Fruit fly (Drosophila melanogaster) whole organism, embryonic: Measurements from ENCODE around the gene CG12766.

Experiments
- Aef1 ChIP-seq: fragments of 200-800 bp; sonication (Bioruptor generic); IDR thresholded peaks from 3 replicates; pipeline ENCODE4 v1.3.6; 2022; ENCODE audit warnings: missing biosample characterization, missing genetic modification characterization
- Awh ChIP-seq: fragments of 200-800 bp; sonication (Bioruptor generic); IDR thresholded peaks from 2 replicates; pipeline ENCODE4, ENCODE4 v1.3.6; 2022; ENCODE audit warnings: missing biosample characterization, missing genetic modification characterization
- BtbVII ChIP-seq: fragments of 200-800 bp; sonication (Bioruptor generic); optimal IDR thresholded peaks from 3 replicates; lab custom pipeline; 2017; ENCODE audit warnings: missing biosample characterization, mild to moderate bottlenecking, missing genetic modification characterization
- C15 ChIP-seq: fragments of 200-800 bp; sonication (Bioruptor generic); IDR thresholded peaks from 3 replicates; pipeline ENCODE4 v1.3.6; 2022; ENCODE audit warnings: missing biosample characterization, missing genetic modification characterization
- CG11085 ChIP-seq: fragments of 200-800 bp; sonication (Bioruptor generic); IDR thresholded peaks from 2 replicates; pipeline ENCODE4 v1.3.6; 2022; ENCODE audit warnings: missing biosample characterization, missing genetic modification characterization
- CG11504 ChIP-seq: fragments of 200-800 bp; sonication (Bioruptor generic); optimal IDR thresholded peaks from 3 replicates; lab custom pipeline; 2019; ENCODE audit warnings: missing biosample characterization, mild to moderate bottlenecking, missing genetic modification characterization, moderate library complexity
- CG11723 ChIP-seq: fragments of 200-800 bp; sonication (Bioruptor generic); optimal IDR thresholded peaks from 2 replicates; lab custom pipeline; 2017; ENCODE audit warnings: missing biosample characterization, mild to moderate bottlenecking, missing genetic modification characterization
- CG12104 ChIP-seq: fragments of 200-800 bp; sonication (Bioruptor generic); optimal IDR thresholded peaks from 3 replicates; lab custom pipeline; 2016; ENCODE audit warnings: missing biosample characterization, missing genetic modification characterization
- CG13424 ChIP-seq: fragments of 200-800 bp; sonication (Bioruptor generic); optimal IDR thresholded peaks from 2 replicates; lab custom pipeline; 2019; ENCODE audit warnings: missing biosample characterization, mild to moderate bottlenecking, missing genetic modification characterization, moderate library complexity
- CG13775 ChIP-seq: fragments of 200-800 bp; sonication (Bioruptor generic); optimal IDR thresholded peaks from 3 replicates; lab custom pipeline; 2017; ENCODE audit warnings: missing biosample characterization, mild to moderate bottlenecking, missing genetic modification characterization
- CG14710 ChIP-seq: fragments of 200-800 bp; sonication (Bioruptor generic); optimal IDR thresholded peaks from 3 replicates; lab custom pipeline; 2019; ENCODE audit warnings: missing biosample characterization, mild to moderate bottlenecking, missing genetic modification characterization, moderate library complexity
- CG15269 ChIP-seq: fragments of 200-800 bp; sonication (Bioruptor generic); optimal IDR thresholded peaks from 2 replicates; lab custom pipeline; 2018; ENCODE audit warnings: missing biosample characterization, mild to moderate bottlenecking, missing genetic modification characterization, moderate library complexity
- CG15479 ChIP-seq: fragments of 200-800 bp; sonication (Bioruptor generic); optimal IDR thresholded peaks from 3 replicates; lab custom pipeline; 2019; ENCODE audit warnings: missing biosample characterization, mild to moderate bottlenecking, missing genetic modification characterization, moderate library complexity
- CG18262 ChIP-seq: fragments of 200-800 bp; optimal IDR thresholded peaks from 3 replicates; lab custom pipeline; 2019; ENCODE audit warnings: missing biosample characterization, mild to moderate bottlenecking, missing genetic modification characterization, moderate library complexity
- CG18599 ChIP-seq: fragments of 200-800 bp; sonication (Bioruptor generic); optimal IDR thresholded peaks from 3 replicates; lab custom pipeline; 2017; ENCODE audit warnings: missing biosample characterization, missing genetic modification characterization, mild to moderate bottlenecking, moderate library complexity, missing genetic modification reagents
- CG2678 ChIP-seq: fragments of 200-800 bp; sonication (Bioruptor generic); optimal IDR thresholded peaks from 3 replicates; lab custom pipeline; 2019; ENCODE audit warnings: missing biosample characterization, mild to moderate bottlenecking, missing genetic modification characterization, moderate library complexity
- CG2875 ChIP-seq: fragments of 200-800 bp; sonication (Bioruptor generic); optimal IDR thresholded peaks from 2 replicates; lab custom pipeline; 2017; ENCODE audit warnings: missing biosample characterization, mild to moderate bottlenecking, missing genetic modification characterization, missing genetic modification reagents
- CG30020 ChIP-seq: fragments of 200-800 bp; optimal IDR thresholded peaks from 2 replicates; lab custom pipeline; 2019; ENCODE audit warnings: missing biosample characterization, mild to moderate bottlenecking, missing genetic modification characterization, moderate library complexity
- CG30431 ChIP-seq: fragments of 200-800 bp; sonication (Bioruptor generic); optimal IDR thresholded peaks from 2 replicates; lab custom pipeline; 2017; ENCODE audit warnings: missing biosample characterization, missing genetic modification characterization
- CG3995 ChIP-seq: fragments of 200-800 bp; sonication (Bioruptor generic); optimal IDR thresholded peaks from 3 replicates; lab custom pipeline; 2016; ENCODE audit warnings: missing biosample characterization, missing genetic modification characterization
- CG4404 ChIP-seq: fragments of 200-800 bp; sonication (Bioruptor generic); IDR thresholded peaks from 2 replicates; pipeline ENCODE4 v1.3.6; 2022; ENCODE audit warnings: missing biosample characterization, missing genetic modification characterization
- CG4730 ChIP-seq: fragments of 200-800 bp; sonication (Bioruptor generic); IDR thresholded peaks from 2 replicates; pipeline ENCODE4 v1.3.6; 2022; ENCODE audit warnings: missing biosample characterization, missing genetic modification characterization
- CG6175 ChIP-seq: fragments of 200-800 bp; sonication (Bioruptor generic); IDR thresholded peaks from 3 replicates; pipeline ENCODE4 v1.3.6; 2022; ENCODE audit warnings: missing biosample characterization, missing genetic modification characterization
- CG6813 ChIP-seq: fragments of 200-800 bp; sonication (Bioruptor generic); optimal IDR thresholded peaks from 2 replicates; lab custom pipeline; 2017; ENCODE audit warnings: missing biosample characterization, missing genetic modification characterization, mild to moderate bottlenecking, moderate library complexity, missing genetic modification reagents
- CG8765 ChIP-seq: fragments of 200-800 bp; sonication (Bioruptor generic); IDR thresholded peaks from 2 replicates; pipeline ENCODE4 v1.3.6; 2022; ENCODE audit warnings: missing biosample characterization, missing genetic modification characterization
- CG9437 ChIP-seq: fragments of 200-800 bp; sonication (Bioruptor generic); optimal IDR thresholded peaks from 2 replicates; lab custom pipeline; 2018; ENCODE audit warnings: missing biosample characterization, mild to moderate bottlenecking, missing genetic modification characterization
- CHES-1-like ChIP-seq: fragments of 200-800 bp; sonication (Bioruptor generic); optimal IDR thresholded peaks from 2 replicates; lab custom pipeline; 2016; ENCODE audit warnings: missing biosample characterization, missing genetic modification characterization
- CrebB ChIP-seq: fragments of 200-800 bp; sonication (Bioruptor generic); optimal IDR thresholded peaks from 3 replicates; lab custom pipeline; 2018; ENCODE audit warnings: missing biosample characterization, mild to moderate bottlenecking, missing genetic modification characterization
- Dip2 ChIP-seq: fragments of 200-800 bp; sonication (Bioruptor generic); IDR thresholded peaks from 2 replicates; pipeline ENCODE4 v1.3.6; 2022; ENCODE audit warnings: missing biosample characterization, missing genetic modification characterization
- Dp ChIP-seq: fragments of 200-800 bp; sonication (Bioruptor generic); optimal IDR thresholded peaks from 2 replicates; lab custom pipeline; 2018; ENCODE audit warnings: missing biosample characterization, mild to moderate bottlenecking, missing genetic modification characterization, moderate library complexity
- E2f1 ChIP-seq: fragments of 200-800 bp; sonication (Bioruptor generic); IDR thresholded peaks from 2 replicates; pipeline ENCODE4 v1.3.6; 2022; ENCODE audit warnings: missing biosample characterization, missing genetic modification characterization
- Gsc ChIP-seq: fragments of 200-800 bp; sonication (Bioruptor generic); IDR thresholded peaks from 2 replicates; pipeline ENCODE4 v1.3.6; 2022; ENCODE audit warnings: missing biosample characterization, missing genetic modification characterization
- Lhr ChIP-seq: fragments of 200-800 bp; sonication (Bioruptor generic); optimal IDR thresholded peaks from 3 replicates; lab custom pipeline; 2017; ENCODE audit warnings: mild to moderate bottlenecking, missing biosample characterization, missing genetic modification reagents, missing genetic modification characterization
- MTF-1 ChIP-seq: fragments of 200-800 bp; sonication (Bioruptor generic); optimal IDR thresholded peaks from 2 replicates; lab custom pipeline; 2018; ENCODE audit warnings: missing biosample characterization, mild to moderate bottlenecking, missing genetic modification characterization, borderline replicate concordance
- Med ChIP-seq: fragments of 200-800 bp; sonication (Bioruptor generic); peaks from one replicate; lab custom pipeline; 2016; ENCODE audit warnings: missing biosample characterization, missing genetic modification characterization, mild to moderate bottlenecking, inconsistent platforms, moderate library complexity
- Mes4 ChIP-seq: fragments of 200-800 bp; sonication (Bioruptor generic); optimal IDR thresholded peaks from 2 replicates; lab custom pipeline; 2016; ENCODE audit warnings: missing biosample characterization, missing genetic modification characterization
- Side ChIP-seq: fragments of 200-800 bp; sonication (Bioruptor generic); optimal IDR thresholded peaks from 2 replicates; lab custom pipeline; 2016; ENCODE audit warnings: missing biosample characterization, missing genetic modification characterization
- Tbp ChIP-seq: fragments of >200 bp; optimal IDR thresholded peaks from 2 replicates; lab custom pipeline; 2018; ENCODE audit warnings: missing biosample characterization, missing genetic modification characterization
- chinmo ChIP-seq: fragments of 200-800 bp; sonication (Bioruptor generic); IDR thresholded peaks from 4 replicates; pipeline ENCODE4 v1.3.6; 2022; ENCODE audit warnings: missing biosample characterization, missing genetic modification characterization; ENCODE audit not compliant: partially characterized antibody
- chn ChIP-seq: fragments of 200-800 bp; sonication (Bioruptor generic); optimal IDR thresholded peaks from 2 replicates; lab custom pipeline; 2016; ENCODE audit warnings: missing biosample characterization, missing genetic modification characterization
- cwo ChIP-seq: fragments of 200-800 bp; sonication (Bioruptor generic); optimal IDR thresholded peaks from 3 replicates; lab custom pipeline; 2017; ENCODE audit warnings: missing biosample characterization, missing genetic modification characterization, mild to moderate bottlenecking, moderate library complexity, missing genetic modification reagents
- dmrt11E ChIP-seq: fragments of 200-800 bp; sonication (Bioruptor generic); optimal IDR thresholded peaks from 3 replicates; lab custom pipeline; 2018; ENCODE audit warnings: missing biosample characterization, mild to moderate bottlenecking, missing genetic modification characterization, moderate library complexity
- en ChIP-seq: fragments of 200-800 bp; sonication (Bioruptor generic); optimal IDR thresholded peaks from 2 replicates; lab custom pipeline; 2016; ENCODE audit warnings: missing biosample characterization, missing genetic modification characterization
- fd3F ChIP-seq: fragments of 200-800 bp; sonication (Bioruptor generic); optimal IDR thresholded peaks from 2 replicates; lab custom pipeline; 2018; ENCODE audit warnings: missing biosample characterization, mild to moderate bottlenecking, missing genetic modification characterization, moderate library complexity
- grn ChIP-seq: fragments of 200-800 bp; sonication (Bioruptor generic); optimal IDR thresholded peaks from 3 replicates; lab custom pipeline; 2017; ENCODE audit warnings: missing biosample characterization, missing genetic modification characterization
- ken ChIP-seq: fragments of 200-800 bp; sonication (Bioruptor generic); IDR thresholded peaks from 3 replicates; pipeline ENCODE4 v1.3.6; 2022; ENCODE audit warnings: missing biosample characterization, missing genetic modification characterization
- pfk ChIP-seq: fragments of 200-800 bp; sonication (Bioruptor generic); optimal IDR thresholded peaks from 2 replicates; lab custom pipeline; 2018; ENCODE audit warnings: missing biosample characterization, mild to moderate bottlenecking, missing genetic modification characterization, moderate library complexity
- sisA ChIP-seq: fragments of 200-800 bp; sonication (Bioruptor generic); IDR thresholded peaks from 2 replicates; pipeline ENCODE4 v1.3.6; 2022; ENCODE audit warnings: missing biosample characterization, missing genetic modification characterization
- so ChIP-seq: fragments of 200-800 bp; sonication (Bioruptor generic); IDR thresholded peaks from 3 replicates; pipeline ENCODE4 v1.3.6; 2022; ENCODE audit warnings: missing biosample characterization, missing genetic modification characterization
- tin ChIP-seq: fragments of 200-800 bp; sonication (Bioruptor generic); optimal IDR thresholded peaks from 3 replicates; lab custom pipeline; 2016; ENCODE audit warnings: missing biosample characterization, missing genetic modification characterization
- tup ChIP-seq: fragments of 200-800 bp; sonication (Bioruptor generic); optimal IDR thresholded peaks from 2 replicates; lab custom pipeline; 2016; ENCODE audit warnings: missing biosample characterization, mild to moderate bottlenecking, missing genetic modification characterization, moderate library complexity

Gene CG12766

DNA sequence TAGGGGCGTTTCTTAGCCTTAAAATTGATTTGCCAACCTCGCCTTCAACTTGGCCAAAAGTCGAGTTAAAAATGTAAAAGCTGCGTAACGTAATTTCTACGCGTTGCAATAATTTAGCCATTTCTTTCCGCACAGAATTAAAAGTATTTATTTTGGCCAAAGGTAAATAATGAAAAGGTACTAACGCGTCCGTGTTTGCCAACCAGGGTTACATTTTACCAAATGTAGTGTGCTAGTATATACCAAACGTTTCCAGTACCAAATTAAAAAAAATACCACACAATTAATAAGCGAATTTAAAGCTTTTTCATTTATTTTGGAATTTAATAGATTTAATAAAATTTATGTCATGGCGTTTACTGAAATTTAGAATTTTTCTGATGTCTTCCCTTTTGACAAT is 40.9 kb downstream of the CG12766 start, which contains the start of gene Ccz1 (continued):
- TF ChIP-seq CHES-1-like (GFP tag; lab: Kevin White, UChicago) = peak; percentile 79
- TF ChIP-seq CG18599 (GFP tag; lab: Kevin White, UChicago) = peak; percentile 24
- TF ChIP-seq MTF-1 (GFP tag; lab: Kevin White, UChicago) = peak; percentile 76
- TF ChIP-seq cwo (GFP tag; lab: Kevin White, UChicago) = no peak
- peak; percentile 62 for TF ChIP-seq chn
- no peak for TF ChIP-seq CG6175
- TF ChIP-seq CG6813 = peak; percentile 37
- TF ChIP-seq Tbp (GFP tag; lab: Kevin White, UChicago) = no peak
- TF ChIP-seq E2f1 = no peak
- TF ChIP-seq Side (GFP tag; lab: Kevin White, UChicago) = peak; percentile 57
- TF ChIP-seq BtbVII (GFP tag; lab: Kevin White, UChicago) = no peak
- TF ChIP-seq CG12104 (GFP tag; lab: Kevin White, UChicago) = peak; percentile 70
- peak; percentile 66 for TF ChIP-seq tup (GFP tag; lab: Kevin White, UChicago)
- TF ChIP-seq ken (GFP tag; lab: Robert Waterston, UW) = no peak
- peak; percentile 6 for TF ChIP-seq CG11723
- no peak for TF ChIP-seq C15 (GFP tag; lab: Robert Waterston, UW)
- peak; percentile 66 for TF ChIP-seq Mes4 (GFP tag; lab: Kevin White, UChicago)
- peak; percentile 51 for TF ChIP-seq CG30020 (tag; lab: Kevin White, UChicago)
- TF ChIP-seq CG3995 = no peak
- peak; percentile 95 for TF ChIP-seq Med (GFP tag; lab: Kevin White, UChicago)
- no peak for TF ChIP-seq Awh (GFP tag; lab: Robert Waterston, UW)
- no peak for TF ChIP-seq Gsc (GFP tag; lab: Robert Waterston, UW)
- peak; percentile 71 for TF ChIP-seq CG13424 (tag; lab: Kevin White, UChicago)
- no peak for TF ChIP-seq Aef1 (GFP tag; lab: Robert Waterston, UW)
- TF ChIP-seq fd3F (GFP tag; lab: Kevin White, UChicago) = peak; percentile 58
- no peak for TF ChIP-seq CG11085
- TF ChIP-seq CG2678 (tag; lab: Kevin White, UChicago) = peak; percentile 59
- TF ChIP-seq CG30431 (GFP tag; lab: Kevin White, UChicago) = peak; percentile 35
- TF ChIP-seq chinmo (GFP tag; lab: Robert Waterston, UW) = no peak
- no peak for TF ChIP-seq CG4404
- TF ChIP-seq CrebB = peak; percentile 37
- TF ChIP-seq CG11504 (tag; lab: Kevin White, UChicago) = peak; percentile 54
- peak; percentile 41 for TF ChIP-seq Dp
- TF ChIP-seq CG4730 (GFP tag; lab: Robert Waterston, UW) = no peak
- TF ChIP-seq CG9437 (GFP tag; lab: Kevin White, UChicago) = peak; percentile 11
- TF ChIP-seq CG15269 (tag; lab: Kevin White, UChicago) = peak; percentile 63
- peak; percentile 67 for TF ChIP-seq Lhr
- peak; percentile 45 for TF ChIP-seq dmrt11E (tag; lab: Kevin White, UChicago)
- peak; percentile 21 for TF ChIP-seq tin
- TF ChIP-seq Dip2 = no peak
- no peak for TF ChIP-seq CG15479 (GFP tag; lab: Kevin White, UChicago)
- TF ChIP-seq so (GFP tag; lab: Robert Waterston, UW) = no peak
- TF ChIP-seq CG18262 = peak; percentile 38
- TF ChIP-seq sisA (GFP tag; lab: Robert Waterston, UW) = no peak
- peak; percentile 52 for TF ChIP-seq grn
- peak; percentile 71 for TF ChIP-seq CG2875 (GFP tag; lab: Kevin White, UChicago)
- TF ChIP-seq CG13775 (GFP tag; lab: Kevin White, UChicago) = peak; percentile 30
- TF ChIP-seq CG14710 (tag; lab: Kevin White, UChicago) = peak; percentile 65
- no peak for TF ChIP-seq en (GFP tag; lab: Kevin White, UChicago)
- TF ChIP-seq pfk = no peak
- no peak for TF ChIP-seq CG8765 (GFP tag; lab: Robert Waterston, UW)
